Worm (Caenorhabditis elegans): ENCODE data around the gene unc-17.

ce11 chrIV:3646338-3647154 is 22.0 kb upstream of the unc-17 start:
- no peak for TF ChIP-seq unc-130 (tag; optimal IDR thresholded peaks at IDR 0.05)
- TF ChIP-seq nhr-90 (tag; optimal IDR thresholded peaks at IDR 0.05; ENCODE audit: poor library complexity), result no peak
- TF ChIP-seq unc-62 (GFP tag; optimal IDR thresholded peaks at IDR 0.05), result no peak
- no peak for TF ChIP-seq grh-1 (GFP tag; IDR thresholded peaks at IDR 0.05)
- TF ChIP-seq ztf-11 (tag; optimal IDR thresholded peaks at IDR 0.05), result no peak
- TF ChIP-seq aha-1 (tag; optimal IDR thresholded peaks at IDR 0.05), result no peak
- no peak for TF ChIP-seq mep-1 (tag; optimal IDR thresholded peaks at IDR 0.05)
- TF ChIP-seq ceh-90 (tag; optimal IDR thresholded peaks at IDR 0.05), result no peak
